Fruit fly (Drosophila melanogaster): ENCODE measurements around the gene CG4022.

dm6 chr3L:9417288-9417687 lies 6.7 kb upstream of the CG4022 start, which contains the start of gene CG3982:
- no peak for TF ChIP-seq net (GFP tag; optimal IDR thresholded peaks at IDR 0.05)
- TF ChIP-seq svp (GFP tag) = no peak
- TF ChIP-seq CG3032 (tag; optimal IDR thresholded peaks at IDR 0.05) = no peak
- no peak for TF ChIP-seq salr (GFP tag; optimal IDR thresholded peaks at IDR 0.05)
- TF ChIP-seq ss (GFP tag; optimal IDR thresholded peaks at IDR 0.05) = no peak
- no peak for TF ChIP-seq dsx (GFP tag; optimal IDR thresholded peaks at IDR 0.05; ENCODE audit: poor library complexity, severe bottlenecking)
- TF ChIP-seq Hr4 (GFP tag; optimal IDR thresholded peaks at IDR 0.05) = no peak
- no peak for TF ChIP-seq Sox102F (GFP tag; optimal IDR thresholded peaks at IDR 0.05)
